Fruit fly (Drosophila melanogaster) whole organism, embryonic: ENCODE measurements around the gene CG2964.

ENCODE experiments used
- Asciz ChIP-seq: fragments of 200-800 bp; sonication (Bioruptor generic); optimal IDR thresholded peaks from 2 replicates; lab custom pipeline; 2017; ENCODE audit warnings: missing biosample characterization, mild to moderate bottlenecking, missing genetic modification characterization, missing genetic modification reagents
- B-H1 ChIP-seq: fragments of 200-800 bp; sonication (Bioruptor generic); IDR thresholded peaks from 3 replicates; pipeline ENCODE4 v1.3.6; 2022; ENCODE audit warnings: missing biosample characterization, missing genetic modification characterization
- CG10274 ChIP-seq: fragments of 200-800 bp; sonication (Bioruptor generic); optimal IDR thresholded peaks from 3 replicates; lab custom pipeline; 2017; ENCODE audit warnings: missing biosample characterization, mild to moderate bottlenecking, missing genetic modification characterization
- CG10366 ChIP-seq: fragments of 200-800 bp; sonication (Bioruptor generic); IDR thresholded peaks from 2 replicates; pipeline ENCODE4 v1.3.6; 2022; ENCODE audit warnings: missing biosample characterization, missing genetic modification characterization
- CG10462 ChIP-seq: fragments of 200-800 bp; sonication (Bioruptor generic); optimal IDR thresholded peaks from 2 replicates; lab custom pipeline; 2016; ENCODE audit warnings: missing biosample characterization, missing genetic modification characterization
- CG12155 ChIP-seq: fragments of 200-800 bp; sonication (Bioruptor generic); optimal IDR thresholded peaks from 3 replicates; lab custom pipeline; 2016; ENCODE audit warnings: missing biosample characterization, missing genetic modification characterization
- CG12769 ChIP-seq: fragments of 200-800 bp; sonication (Bioruptor generic); optimal IDR thresholded peaks from 2 replicates; lab custom pipeline; 2019; ENCODE audit warnings: missing biosample characterization, mild to moderate bottlenecking, missing genetic modification characterization, moderate library complexity
- CG14441 ChIP-seq: fragments of 200-800 bp; sonication (Bioruptor generic); IDR thresholded peaks from 2 replicates; pipeline ENCODE4 v1.3.6; 2022; ENCODE audit warnings: missing biosample characterization, missing genetic modification characterization
- CG17359 ChIP-seq: fragments of 200-800 bp; sonication (Bioruptor generic); optimal IDR thresholded peaks from 3 replicates; lab custom pipeline; 2018; ENCODE audit warnings: missing biosample characterization, mild to moderate bottlenecking, missing genetic modification characterization, moderate library complexity
- CG2116 ChIP-seq: fragments of 200-800 bp; sonication (Bioruptor generic); optimal IDR thresholded peaks from 3 replicates; lab custom pipeline; 2018; ENCODE audit warnings: missing biosample characterization, mild to moderate bottlenecking, missing genetic modification characterization
- CG3281 ChIP-seq: fragments of 200-800 bp; sonication (Bioruptor generic); optimal IDR thresholded peaks from 3 replicates; lab custom pipeline; 2017; ENCODE audit warnings: missing biosample characterization, mild to moderate bottlenecking, missing genetic modification characterization
- CG3838 ChIP-seq: fragments of 200-800 bp; sonication (Bioruptor generic); optimal IDR thresholded peaks from 3 replicates; lab custom pipeline; 2016; ENCODE audit warnings: missing biosample characterization, missing genetic modification characterization
- CG6683 ChIP-seq: fragments of 200-800 bp; sonication (Bioruptor generic); optimal IDR thresholded peaks from 2 replicates; lab custom pipeline; 2017; ENCODE audit warnings: missing biosample characterization, mild to moderate bottlenecking, missing genetic modification characterization, missing genetic modification reagents
- CG6689 ChIP-seq: fragments of 200-800 bp; sonication (Bioruptor generic); IDR thresholded peaks from 2 replicates; pipeline ENCODE4 v1.3.6; 2022; ENCODE audit warnings: missing biosample characterization, missing genetic modification characterization
- CG8944 ChIP-seq: fragments of 200-800 bp; sonication (Bioruptor generic); optimal IDR thresholded peaks from 3 replicates; lab custom pipeline; 2016; ENCODE audit warnings: missing biosample characterization, missing genetic modification characterization
- CG9727 ChIP-seq: fragments of 200-800 bp; sonication (Bioruptor generic); optimal IDR thresholded peaks from 3 replicates; lab custom pipeline; 2017; ENCODE audit warnings: missing biosample characterization, mild to moderate bottlenecking, missing genetic modification characterization
- D ChIP-seq, 2 experiments: fragments of 200-800 bp in 1 of 2; fragments of >200 bp in 1 of 2; sonication (Bioruptor generic) in 1 of 2; optimal IDR thresholded peaks; 2 replicates in 1 of 2; 3 replicates in 1 of 2; lab custom pipeline; 2017; ENCODE audit warnings: mild to moderate bottlenecking in 1 of 2, missing biosample characterization in 1 of 2, missing genetic modification characterization in 1 of 2, missing genetic modification reagents in 1 of 2
- Dbx ChIP-seq: fragments of 200-800 bp; sonication (Bioruptor generic); IDR thresholded peaks from 3 replicates; pipeline ENCODE4 v1.3.6; 2022; ENCODE audit warnings: missing biosample characterization, missing genetic modification characterization
- Dip2 ChIP-seq: fragments of 200-800 bp; sonication (Bioruptor generic); IDR thresholded peaks from 2 replicates; pipeline ENCODE4 v1.3.6; 2022; ENCODE audit warnings: missing biosample characterization, missing genetic modification characterization
- Elba2 ChIP-seq: fragments of 200-800 bp; sonication (Bioruptor generic); optimal IDR thresholded peaks from 3 replicates; lab custom pipeline; 2016; ENCODE audit warnings: missing biosample characterization, missing genetic modification characterization
- Lpt ChIP-seq: fragments of >200 bp; optimal IDR thresholded peaks from 2 replicates; lab custom pipeline; 2018; ENCODE audit warnings: missing biosample characterization, missing genetic modification characterization
- MESR4 ChIP-seq: fragments of 200-800 bp; sonication (Bioruptor generic); optimal IDR thresholded peaks from 2 replicates; lab custom pipeline; 2018; ENCODE audit warnings: missing biosample characterization, mild to moderate bottlenecking, missing genetic modification characterization, moderate library complexity
- Max ChIP-seq: fragments of 200-800 bp; sonication (Bioruptor generic); optimal IDR thresholded peaks from 2 replicates; lab custom pipeline; 2016; ENCODE audit warnings: missing biosample characterization, mild to moderate bottlenecking, missing genetic modification characterization
- Nf-YA ChIP-seq: fragments of 200-800 bp; sonication (Bioruptor generic); IDR thresholded peaks from 2 replicates; pipeline ENCODE4 v1.3.6; 2022; ENCODE audit warnings: missing biosample characterization, missing genetic modification characterization
- Pdp1 ChIP-seq, 2 experiments: fragments of 200-800 bp; sonication (Bioruptor generic); optimal IDR thresholded peaks; 3 replicates each; lab custom pipeline; 2016; ENCODE audit warnings: missing biosample characterization in 2 of 2, missing genetic modification characterization in 2 of 2, mild to moderate bottlenecking in 1 of 2, moderate library complexity in 1 of 2
- Rfx ChIP-seq: fragments of 200-800 bp; sonication (Bioruptor generic); IDR thresholded peaks from 2 replicates; pipeline ENCODE4 v1.3.6; 2022; ENCODE audit warnings: missing biosample characterization, missing genetic modification characterization
- YL-1 ChIP-seq: fragments of 200-800 bp; sonication (Bioruptor generic); optimal IDR thresholded peaks from 3 replicates; lab custom pipeline; 2017; ENCODE audit warnings: missing biosample characterization, mild to moderate bottlenecking, missing genetic modification characterization
- ap ChIP-seq: fragments of 200-800 bp; sonication (Bioruptor generic); IDR thresholded peaks from 2 replicates; pipeline ENCODE4 v1.3.6; 2022; ENCODE audit warnings: missing biosample characterization, missing genetic modification characterization
- btn ChIP-seq: fragments of 200-800 bp; sonication (Bioruptor generic); optimal IDR thresholded peaks from 2 replicates; lab custom pipeline; 2016; ENCODE audit warnings: missing biosample characterization, missing genetic modification characterization
- cg ChIP-seq: fragments of 200-800 bp; sonication (Bioruptor generic); optimal IDR thresholded peaks from 3 replicates; lab custom pipeline; 2019; ENCODE audit warnings: missing biosample characterization, mild to moderate bottlenecking, missing genetic modification characterization, moderate library complexity
- cwo ChIP-seq: fragments of 200-800 bp; sonication (Bioruptor generic); optimal IDR thresholded peaks from 3 replicates; lab custom pipeline; 2017; ENCODE audit warnings: missing biosample characterization, missing genetic modification characterization, mild to moderate bottlenecking, moderate library complexity, missing genetic modification reagents
- dan ChIP-seq: fragments of 200-800 bp; sonication (Bioruptor generic); IDR thresholded peaks from 2 replicates; pipeline ENCODE4 v1.3.6; 2022; ENCODE audit warnings: missing biosample characterization, missing genetic modification characterization
- dati ChIP-seq: fragments of 200-800 bp; sonication (Bioruptor generic); IDR thresholded peaks from 2 replicates; pipeline ENCODE4 v1.3.6; 2022; ENCODE audit warnings: missing biosample characterization, missing genetic modification characterization
- ewg ChIP-seq: fragments of 200-800 bp; sonication (Bioruptor generic); optimal IDR thresholded peaks from 3 replicates; lab custom pipeline; 2017; ENCODE audit warnings: mild to moderate bottlenecking, missing biosample characterization, missing genetic modification reagents, missing genetic modification characterization
- fu2 ChIP-seq: fragments of 200-800 bp; sonication (Bioruptor generic); optimal IDR thresholded peaks from 2 replicates; lab custom pipeline; 2016; ENCODE audit warnings: missing biosample characterization, missing genetic modification characterization
- her ChIP-seq: fragments of 200-800 bp; sonication (Bioruptor generic); optimal IDR thresholded peaks from 2 replicates; lab custom pipeline; 2016; ENCODE audit warnings: missing biosample characterization, missing genetic modification characterization
- insv ChIP-seq, 2 experiments: fragments of 200-800 bp; sonication (Bioruptor generic); optimal IDR thresholded peaks; 3 replicates each; lab custom pipeline; 2016 to 2018; ENCODE audit warnings: missing biosample characterization in 2 of 2, missing genetic modification characterization in 2 of 2
- inv ChIP-seq: fragments of 200-800 bp; sonication (Bioruptor generic); IDR thresholded peaks from 2 replicates; pipeline ENCODE4 v1.3.6; 2022; ENCODE audit warnings: missing biosample characterization, missing genetic modification characterization; ENCODE audit not compliant: partially characterized antibody
- jumu ChIP-seq: fragments of 200-800 bp; sonication (Bioruptor generic); optimal IDR thresholded peaks from 3 replicates; lab custom pipeline; 2016; ENCODE audit warnings: missing biosample characterization, missing genetic modification characterization
- nmo ChIP-seq: fragments of 200-800 bp; sonication (Bioruptor generic); optimal IDR thresholded peaks from 2 replicates; lab custom pipeline; 2018; ENCODE audit warnings: missing biosample characterization, mild to moderate bottlenecking, missing genetic modification characterization, moderate library complexity
- onecut ChIP-seq: fragments of 200-800 bp; sonication (Bioruptor generic); IDR thresholded peaks from 2 replicates; pipeline ENCODE4 v1.3.6; 2022; ENCODE audit warnings: missing biosample characterization, missing genetic modification characterization
- p53 ChIP-seq: fragments of 200-800 bp; sonication (Bioruptor generic); optimal IDR thresholded peaks from 2 replicates; lab custom pipeline; 2016; ENCODE audit warnings: missing biosample characterization, missing genetic modification characterization
- pan ChIP-seq, 4 experiments: fragments of >200 bp in 3 of 4; fragments of 200-800 bp in 1 of 4; sonication (Bioruptor generic) in 1 of 4; optimal IDR thresholded peaks in 3 of 4; IDR thresholded peaks in 1 of 4; 2 replicates each; pipeline versions ENCODE4 v1.3.6 to Lab custom; 2017 to 2022; ENCODE audit warnings: missing biosample characterization in 2 of 4, missing genetic modification characterization in 2 of 4, mixed read lengths in 1 of 4
- sens ChIP-seq: fragments of 200-800 bp; sonication (Bioruptor generic); peaks from one replicate; lab custom pipeline; 2016; ENCODE audit warnings: missing biosample characterization, missing genetic modification characterization
- slbo ChIP-seq: fragments of 200-800 bp; sonication (Bioruptor generic); IDR thresholded peaks from 2 replicates; pipeline ENCODE4 v1.3.6; 2022; ENCODE audit warnings: missing biosample characterization, missing genetic modification characterization
- so ChIP-seq: fragments of 200-800 bp; sonication (Bioruptor generic); IDR thresholded peaks from 3 replicates; pipeline ENCODE4 v1.3.6; 2022; ENCODE audit warnings: missing biosample characterization, missing genetic modification characterization
- tgo ChIP-seq: fragments of 200-800 bp; sonication (Bioruptor generic); IDR thresholded peaks from 3 replicates; pipeline ENCODE4 v1.3.6; 2022; ENCODE audit warnings: missing biosample characterization, missing genetic modification characterization
- vnd ChIP-seq: fragments of 200-800 bp; sonication (Bioruptor generic); IDR thresholded peaks from 3 replicates; pipeline ENCODE4 v1.3.6; 2022; ENCODE audit warnings: missing biosample characterization, missing genetic modification characterization; ENCODE audit not compliant: partially characterized antibody

Gene CG2964

DNA sequence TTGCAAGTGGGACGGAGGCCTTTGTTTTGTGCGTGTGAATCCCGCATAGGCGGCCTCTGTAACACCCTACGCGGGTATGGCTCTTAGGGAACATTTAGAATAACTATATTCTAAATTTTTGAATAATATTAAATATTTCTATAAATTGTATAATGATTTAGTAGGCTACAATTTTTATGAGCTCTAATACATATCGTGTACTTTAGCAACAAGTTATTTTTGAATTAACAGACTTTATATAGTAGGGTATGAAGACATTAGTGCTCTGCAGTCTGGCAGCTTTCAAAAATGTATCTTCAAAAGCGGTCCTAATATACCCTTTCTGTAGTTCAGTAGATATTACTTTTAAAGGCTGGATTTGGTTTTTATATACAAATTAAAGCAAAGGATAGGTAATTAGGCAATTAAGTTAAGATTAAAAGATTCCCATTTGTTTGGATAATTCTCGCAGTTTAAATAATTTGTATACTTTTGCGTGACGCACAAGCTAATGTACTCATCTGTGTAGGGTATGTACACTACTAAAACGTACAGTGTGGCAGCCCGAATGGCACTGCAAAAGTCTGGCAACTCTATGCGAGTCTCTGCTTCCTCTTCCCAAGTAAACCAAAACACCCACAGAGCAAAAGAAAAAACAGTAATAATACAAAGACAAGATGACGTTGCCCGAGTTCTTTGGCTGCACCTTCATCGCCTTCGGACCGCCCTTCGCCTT is 46.4 kb upstream of the CG2964 start, which contains the start of the genes Snx21 and aph-1 (continued):
- TF ChIP-seq slbo (GFP tag; lab: Robert Waterston, UW) (peak; percentile 89), CG10274 (GFP tag; lab: Kevin White, UChicago) (peak; percentile 99), CG9727 (GFP tag; lab: Kevin White, UChicago) (peak; percentile 92), YL-1 (GFP tag; lab: Kevin White, UChicago) (peak; percentile 80), CG12769 (tag; lab: Kevin White, UChicago) (peak; percentile 78), nmo (peak; percentile 95), sens (GFP tag; lab: Kevin White, UChicago) (peak; percentile 98), onecut (GFP tag; lab: Robert Waterston, UW) (peak; percentile 80), so (peak; percentile 90), cwo (GFP tag; lab: Kevin White, UChicago) (peak; percentile 89), CG14441 (GFP tag; lab: Robert Waterston, UW) (peak; percentile 84), Nf-YA (GFP tag; lab: Robert Waterston, UW) (peak; percentile 48), B-H1 (GFP tag; lab: Robert Waterston, UW) (peak; percentile 76), fu2 (GFP tag; lab: Kevin White, UChicago) (peak; percentile 80), Dip2 (peak; percentile 39; the same call in 1 of the 2 replicates), Max (GFP tag; lab: Kevin White, UChicago) (peak; percentile 91), CG17359 (tag; lab: Kevin White, UChicago) (peak; percentile 92), her (GFP tag; lab: Kevin White, UChicago) (peak; percentile 82), Dbx (peak; percentile 90), CG2116 (GFP tag; lab: Kevin White, UChicago) (peak; percentile 70), dan (GFP tag; lab: Robert Waterston, UW) (peak; percentile 72; the same call in 1 of the 2 replicates), Asciz (GFP tag; lab: Kevin White, UChicago) (peak; percentile 84), CG10366 (GFP tag; lab: Robert Waterston, UW) (peak; percentile 85), D (optimal IDR thresholded peaks at IDR 0.05; lab: Kevin White, UChicago) (no peak), D (GFP tag; optimal IDR thresholded peaks at IDR 0.05; lab: Kevin White, UChicago) (peak; percentile 91), jumu (GFP tag; lab: Kevin White, UChicago) (peak; percentile 87), Rfx (peak; percentile 90), CG6689 (GFP tag; lab: Robert Waterston, UW) (peak; percentile 91), MESR4 (GFP tag; lab: Kevin White, UChicago) (peak; percentile 56), Elba2 (GFP tag; lab: Kevin White, UChicago) (no peak), insv (GFP tag; optimal IDR thresholded peaks at IDR 0.05; lab: Kevin White, UChicago) (peak in 1 of 2 experiments; percentile 68), p53 (GFP tag; lab: Kevin White, UChicago) (peak; percentile 77), Pdp1 (GFP tag; optimal IDR thresholded peaks at IDR 0.05; lab: Kevin White, UChicago) (peak; percentile 78 to 91), ewg (GFP tag; lab: Kevin White, UChicago) (peak; percentile 83), ap (peak; percentile 63), inv (GFP tag; lab: Robert Waterston, UW) (0 out of 2 replicates have a peak, but pooled peaks have one; percentile 6), CG8944 (GFP tag; lab: Kevin White, UChicago) (peak; percentile 91), tgo (peak; percentile 90), btn (GFP tag; lab: Kevin White, UChicago) (peak; percentile 60), CG3281 (peak; percentile 93), CG3838 (GFP tag; lab: Kevin White, UChicago) (peak; percentile 59), CG10462 (GFP tag; lab: Kevin White, UChicago) (peak; percentile 78), dati (GFP tag; lab: Robert Waterston, UW) (no peak; the same call in 1 of the 2 replicates), CG12155 (GFP tag; lab: Kevin White, UChicago) (peak; percentile 84), vnd (GFP tag; lab: Robert Waterston, UW) (no peak), pan (optimal IDR thresholded peaks at IDR 0.05; lab: Kevin White, UChicago) (no peak), pan (GFP tag; optimal IDR thresholded peaks at IDR 0.05 in 1 of 2, IDR thresholded peaks at IDR 0.05 in 1 of 2) (peak in 1 of 2 experiments; percentile 88), CG6683 (GFP tag; lab: Kevin White, UChicago) (peak; percentile 84), cg (no peak), Lpt (GFP tag; lab: Kevin White, UChicago) (no peak)
